Worm (Caenorhabditis elegans) whole organism, L4 larva: ENCODE measurements around the gene T24C4.10.

Experiments used
- D1046.2 ChIP-seq: fragments of 200-800 bp; sonication (Bioruptor generic); IDR thresholded peaks from 2 replicates; pipeline ENCODE4 v1.3.6; 2022; ENCODE audit warnings: missing genetic modification characterization, missing compliant biosample characterization
- F26F4.8 ChIP-seq: fragments of 200-800 bp; sonication (Bioruptor generic); conservative IDR thresholded peaks from 2 replicates; pipeline ENCODE4 v1.3.6; 2022; ENCODE audit warnings: missing genetic modification characterization, missing compliant biosample characterization
- F49E8.2 ChIP-seq: sonication (generic microtip); optimal IDR thresholded peaks from 2 replicates; lab custom pipeline; 2016; ENCODE audit warnings: missing compliant biosample characterization, mild to moderate bottlenecking, missing genetic modification characterization, borderline replicate concordance
- Y48G9A.11 ChIP-seq: fragments of 200-800 bp; sonication (Bioruptor generic); IDR thresholded peaks from 2 replicates; pipeline ENCODE4 v1.3.6; 2022; ENCODE audit warnings: missing genetic modification reagents, missing genetic modification characterization, missing compliant biosample characterization
- ZK337.2 ChIP-seq: fragments of 200-800 bp; sonication (Bioruptor generic); IDR thresholded peaks from 2 replicates; pipeline ENCODE4 v1.3.6; 2022; ENCODE audit warnings: missing genetic modification reagents, missing genetic modification characterization, missing compliant biosample characterization
- aha-1 ChIP-seq: fragments of 150-350 bp; peaks from one replicate; lab custom pipeline; 2014; ENCODE audit warnings: missing biosample characterization, missing genetic modification characterization
- ama-1 ChIP-seq: fragments of 150-350 bp; optimal IDR thresholded peaks from 2 replicates; lab custom pipeline; 2014; ENCODE audit warnings: inconsistent platforms, mixed read lengths
- arid-1 ChIP-seq: fragments of 200-800 bp; sonication (Bioruptor generic); conservative IDR thresholded peaks from 2 replicates; pipeline ENCODE4 v1.3.6; 2022; ENCODE audit warnings: missing genetic modification reagents, missing genetic modification characterization, missing compliant biosample characterization
- ceh-32 ChIP-seq: sonication (generic microtip); optimal IDR thresholded peaks from 2 replicates; lab custom pipeline; 2016; ENCODE audit warnings: mild to moderate bottlenecking, missing genetic modification characterization, missing compliant biosample characterization; ENCODE audit not compliant: poor library complexity
- ceh-82 ChIP-seq: sonication (generic microtip); optimal IDR thresholded peaks from 2 replicates; lab custom pipeline; 2017; ENCODE audit warnings: missing biosample characterization, missing genetic modification characterization
- cey-2 ChIP-seq: sonication (generic microtip); optimal IDR thresholded peaks from 3 replicates; lab custom pipeline; 2017; ENCODE audit warnings: missing genetic modification characterization, mild to moderate bottlenecking, missing compliant biosample characterization, antibody characterized with exemption, borderline replicate concordance; ENCODE audit not compliant: insufficient read depth
- ctbp-1 ChIP-seq: fragments of 200-800 bp; sonication (Bioruptor generic); IDR thresholded peaks from 2 replicates; pipeline ENCODE4 v1.3.6; 2022; ENCODE audit warnings: missing genetic modification reagents, missing genetic modification characterization, missing compliant biosample characterization
- daf-16 ChIP-seq, 3 experiments: sonication (generic microtip); optimal IDR thresholded peaks; 2 replicates each; lab custom pipeline; 2016 to 2017; ENCODE audit warnings: missing genetic modification characterization in 3 of 3, missing genetic modification reagents in 3 of 3, mild to moderate bottlenecking in 2 of 3, missing compliant biosample characterization in 2 of 3, missing biosample characterization in 1 of 3, moderate library complexity in 1 of 3
- daf-19 ChIP-seq: fragments of 200-800 bp; sonication (Bioruptor generic); conservative IDR thresholded peaks from 2 replicates; pipeline ENCODE4 v1.3.6; 2022; ENCODE audit warnings: missing genetic modification characterization, missing compliant biosample characterization
- dmd-6 ChIP-seq: fragments of 200-800 bp; sonication (Bioruptor generic); IDR thresholded peaks from 2 replicates; pipeline ENCODE4 v1.3.6; 2022; ENCODE audit warnings: missing genetic modification reagents, missing genetic modification characterization, missing compliant biosample characterization
- dve-1 ChIP-seq: sonication (generic microtip); optimal IDR thresholded peaks from 2 replicates; lab custom pipeline; 2017; ENCODE audit warnings: antibody characterized with exemption, mild to moderate bottlenecking, missing genetic modification characterization, missing compliant biosample characterization; ENCODE audit not compliant: insufficient read depth
- lin-15B ChIP-seq: fragments of 150-350 bp; sonication (generic microtip); optimal IDR thresholded peaks from 3 replicates; lab custom pipeline; 2014; ENCODE audit warnings: missing biosample characterization, missing genetic modification characterization
- lin-38 ChIP-seq: fragments of 200-800 bp; sonication (Bioruptor generic); IDR thresholded peaks from 2 replicates; pipeline ENCODE4 v1.3.6; 2022; ENCODE audit warnings: missing genetic modification reagents, missing genetic modification characterization, missing compliant biosample characterization
- lir-3 ChIP-seq: sonication (generic microtip); optimal IDR thresholded peaks from 2 replicates; lab custom pipeline; 2016; ENCODE audit warnings: mild to moderate bottlenecking, missing genetic modification characterization, missing compliant biosample characterization
- mdl-1 ChIP-seq, 2 experiments: fragments of 150-350 bp in 1 of 2; sonication (generic microtip) in 1 of 2; optimal IDR thresholded peaks; 2 replicates each; lab custom pipeline; 2014 to 2017; ENCODE audit warnings: missing biosample characterization in 2 of 2, missing genetic modification characterization in 2 of 2
- mdt-29 ChIP-seq: fragments of 200-800 bp; sonication (Bioruptor generic); IDR thresholded peaks from 2 replicates; pipeline ENCODE4 v1.3.6; 2022; ENCODE audit warnings: missing genetic modification reagents, missing genetic modification characterization, missing compliant biosample characterization
- mep-1 ChIP-seq: fragments of 150-350 bp; sonication (generic microtip); optimal IDR thresholded peaks from 3 replicates; lab custom pipeline; 2014; ENCODE audit warnings: missing biosample characterization, missing genetic modification characterization
- mes-2 ChIP-seq: sonication (generic microtip); optimal IDR thresholded peaks from 2 replicates; lab custom pipeline; 2016; ENCODE audit warnings: missing genotype, mild to moderate bottlenecking, missing genetic modification characterization, missing compliant biosample characterization; ENCODE audit not compliant: poor library complexity, severe bottlenecking
- nhr-28 ChIP-seq: fragments of 150-350 bp; optimal IDR thresholded peaks from 2 replicates; lab custom pipeline; 2014; ENCODE audit warnings: missing biosample characterization, missing genetic modification characterization
- nhr-41 ChIP-seq: fragments of 200-800 bp; sonication (Bioruptor generic); IDR thresholded peaks from 2 replicates; pipeline ENCODE4 v1.3.6; 2022; ENCODE audit warnings: missing genetic modification reagents, missing genetic modification characterization, missing compliant biosample characterization
- nhr-6 ChIP-seq: fragments of 150-350 bp; optimal IDR thresholded peaks from 2 replicates; lab custom pipeline; 2014; ENCODE audit warnings: missing biosample characterization, missing genetic modification characterization
- nhr-76 ChIP-seq: fragments of 150-350 bp; optimal IDR thresholded peaks from 2 replicates; lab custom pipeline; 2014; ENCODE audit warnings: missing biosample characterization, missing genetic modification characterization
- nhr-77 ChIP-seq: fragments of 150-350 bp; optimal IDR thresholded peaks from 2 replicates; lab custom pipeline; 2014; ENCODE audit warnings: missing biosample characterization, missing genetic modification characterization
- php-3 ChIP-seq: fragments of 200-800 bp; sonication (Bioruptor generic); IDR thresholded peaks from 2 replicates; pipeline ENCODE4 v1.3.6; 2022; ENCODE audit warnings: missing genetic modification reagents, missing genetic modification characterization, missing compliant biosample characterization
- pqm-1 ChIP-seq: sonication (generic microtip); optimal IDR thresholded peaks from 2 replicates; lab custom pipeline; 2017; ENCODE audit warnings: missing biosample characterization, missing genetic modification characterization
- rbr-2 ChIP-seq: sonication (generic microtip); optimal IDR thresholded peaks from 2 replicates; lab custom pipeline; 2016; ENCODE audit warnings: missing genotype, missing genetic modification characterization, missing compliant biosample characterization
- set-16 ChIP-seq: fragments of 200-800 bp; sonication (Bioruptor generic); IDR thresholded peaks from 2 replicates; pipeline ENCODE4 v1.3.6; 2022; ENCODE audit warnings: missing genetic modification reagents, missing genetic modification characterization, missing compliant biosample characterization
- skn-1 ChIP-seq: fragments of 150-350 bp; optimal IDR thresholded peaks from 2 replicates; lab custom pipeline; 2014; ENCODE audit warnings: missing biosample characterization, missing genetic modification characterization
- snpc-1.2 ChIP-seq: fragments of 200-800 bp; sonication (Bioruptor generic); IDR thresholded peaks from 2 replicates; pipeline ENCODE4 v1.3.6; 2022; ENCODE audit warnings: missing genetic modification reagents, missing genetic modification characterization, missing compliant biosample characterization
- spr-1 ChIP-seq: sonication (generic microtip); optimal IDR thresholded peaks from 2 replicates; lab custom pipeline; 2016; ENCODE audit warnings: mild to moderate bottlenecking, missing genetic modification characterization, missing compliant biosample characterization
- tag-97 ChIP-seq: fragments of 200-800 bp; sonication (Bioruptor generic); IDR thresholded peaks from 2 replicates; pipeline ENCODE4 v1.3.6; 2022; ENCODE audit warnings: missing genetic modification characterization, missing compliant biosample characterization
- unc-130 ChIP-seq: sonication (generic microtip); optimal IDR thresholded peaks from 2 replicates; lab custom pipeline; 2016; ENCODE audit warnings: missing genetic modification reagents, missing genetic modification characterization, missing compliant biosample characterization
- zag-1 ChIP-seq: fragments of 150-350 bp; optimal IDR thresholded peaks from 2 replicates; lab custom pipeline; 2014; ENCODE audit warnings: missing biosample characterization, missing genetic modification characterization
- zip-11 ChIP-seq: fragments of 200-800 bp; sonication (Bioruptor generic); IDR thresholded peaks from 2 replicates; pipeline ENCODE4 v1.3.6; 2022; ENCODE audit warnings: missing genetic modification characterization, missing compliant biosample characterization

T24C4.10 gene

ce11 chrIII:883595-883994 is 7.4 kb downstream of the T24C4.10 start:
- TF ChIP-seq lin-15B, result no peak
- no peak for TF ChIP-seq daf-19 (GFP tag; lab: Robert Waterston, UW)
- no peak for TF ChIP-seq tag-97
- no peak for TF ChIP-seq nhr-76 (tag; lab: Kevin White, UChicago)
- TF ChIP-seq zag-1 (tag; lab: Kevin White, UChicago), result no peak
- TF ChIP-seq lir-3 (tag; lab: Kevin White, UChicago), result no peak
- TF ChIP-seq ZK337.2 (GFP tag; lab: Robert Waterston, UW), result no peak
- TF ChIP-seq D1046.2 (GFP tag; lab: Robert Waterston, UW), result no peak
- TF ChIP-seq, all 104 proteins: peak for 0

ce11 chrIII:881460-881859 is 9.6 kb downstream of the T24C4.10 start:
- TF ChIP-seq lin-38 (GFP tag; lab: Robert Waterston, UW), result peak; percentile 36; the same call in 1 of the 2 replicates
- no peak for TF ChIP-seq pqm-1
- peak; percentile 15 for TF ChIP-seq mes-2
- TF ChIP-seq F26F4.8 (GFP tag; lab: Robert Waterston, UW), result no peak
- no peak for TF ChIP-seq arid-1 (GFP tag; lab: Robert Waterston, UW)
- TF ChIP-seq set-16 (GFP tag; lab: Robert Waterston, UW), result no peak
- TF ChIP-seq zip-11 (GFP tag; lab: Robert Waterston, UW), result no peak
- TF ChIP-seq unc-130 (GFP tag; lab: Kevin White, UChicago), result peak; percentile 46
- TF ChIP-seq ama-1 (lab: Kevin White, UChicago), result no peak
- no peak for TF ChIP-seq spr-1 (tag; lab: Kevin White, UChicago)

ce11 chrIII:880840-881239 is 10.2 kb downstream of the T24C4.10 start:
- 0 out of 2 replicates have a peak, but pooled peaks have one; percentile 11 for TF ChIP-seq dmd-6 (GFP tag; lab: Robert Waterston, UW)
- no peak for TF ChIP-seq mdl-1 (tag; optimal IDR thresholded peaks at IDR 0.05; lab: Kevin White, UChicago)

- no peak for TF ChIP-seq cey-2
- TF ChIP-seq php-3, result no peak
- TF ChIP-seq F49E8.2, result no peak
- TF ChIP-seq mdt-29, result no peak
- TF ChIP-seq set-16 (GFP tag; lab: Robert Waterston, UW), result no peak
- no peak for TF ChIP-seq nhr-28
- no peak for TF ChIP-seq ceh-32
- no peak for TF ChIP-seq ctbp-1 (GFP tag; lab: Robert Waterston, UW)
- TF ChIP-seq nhr-41 (GFP tag; lab: Robert Waterston, UW), result no peak
- TF ChIP-seq Y48G9A.11 (GFP tag; lab: Robert Waterston, UW), result no peak
- TF ChIP-seq rbr-2, result no peak
- no peak for TF ChIP-seq snpc-1.2
- TF ChIP-seq aha-1, result no peak
- TF ChIP-seq mep-1, result no peak
- TF ChIP-seq D1046.2 (GFP tag; lab: Robert Waterston, UW), result no peak
- TF ChIP-seq skn-1, result no peak
- TF ChIP-seq ceh-82 (tag; lab: Kevin White, UChicago), result no peak
- TF ChIP-seq nhr-77 (tag; lab: Kevin White, UChicago), result no peak
- TF ChIP-seq arid-1 (GFP tag; lab: Robert Waterston, UW), result no peak
These were observed 11.4 kb downstream of the T24C4.10 start, which contains the start of the genes T24C4.5 and ucr-2.3 for ce11 chrIII:879634-880033. Gene T24C4.5 (minus strand): TSS chrIII:879734. Gene ucr-2.3 (plus strand): TSS chrIII:879860.

ce11 chrIII:873432-873831 is 17.6 kb downstream of the T24C4.10 start, which contains the start of gene clc-19:
Gene clc-19 (minus strand): TSS chrIII:873566.
- no peak for TF ChIP-seq daf-16 (GFP tag; optimal IDR thresholded peaks at IDR 0.05; lab: Kevin White, UChicago)
- TF ChIP-seq daf-16 (tag; optimal IDR thresholded peaks at IDR 0.05; lab: Kevin White, UChicago), result peak; percentile 19
- TF ChIP-seq nhr-6 (tag; lab: Kevin White, UChicago), result peak; percentile 54
- peak; percentile 35; the same call in 1 of the 2 replicates for TF ChIP-seq dmd-6 (GFP tag; lab: Robert Waterston, UW)
- peak; percentile 31 for TF ChIP-seq dve-1 (tag; lab: Kevin White, UChicago)
- peak; percentile 49 for TF ChIP-seq pqm-1
- TF ChIP-seq lin-15B, result no peak
